Worm (Caenorhabditis elegans) whole organism, L1 larva: ENCODE data around the gene clec-118.
A peak's percentile ranks its signal among the peaks of the same experiment; 100 is the strongest.

Experiments
- C04F5.9 ChIP-seq: sonication (generic microtip); optimal IDR thresholded peaks from 2 replicates; lab custom pipeline; 2016; ENCODE audit warnings: missing genetic modification characterization, missing compliant biosample characterization
- C16A3.4 ChIP-seq: fragments of 150-350 bp; optimal IDR thresholded peaks from 2 replicates; lab custom pipeline; 2014; ENCODE audit warnings: missing biosample characterization, missing genetic modification characterization
- C34B4.2 ChIP-seq: sonication (generic microtip); optimal IDR thresholded peaks from 2 replicates; lab custom pipeline; 2017; ENCODE audit warnings: mild to moderate bottlenecking, missing genetic modification characterization, missing compliant biosample characterization
- F16B12.6 ChIP-seq: fragments of 150-350 bp; optimal IDR thresholded peaks from 2 replicates; lab custom pipeline; 2014; ENCODE audit warnings: missing biosample characterization, missing genetic modification characterization
- aly-2 ChIP-seq: fragments of 150-350 bp; optimal IDR thresholded peaks from 2 replicates; lab custom pipeline; 2014; ENCODE audit warnings: missing biosample characterization, missing genetic modification characterization
- ceh-63 ChIP-seq: fragments of 200-800 bp; sonication (Bioruptor generic); optimal IDR thresholded peaks from 2 replicates; lab custom pipeline; 2018; ENCODE audit warnings: mild to moderate bottlenecking, missing genetic modification characterization, missing compliant biosample characterization
- ceh-82 ChIP-seq, 3 experiments: fragments of 150-350 bp in 1 of 3; sonication (generic microtip) in 2 of 3; optimal IDR thresholded peaks; 2 replicates each; lab custom pipeline; 2014 to 2017; ENCODE audit warnings: missing biosample characterization in 3 of 3, missing genetic modification characterization in 3 of 3
- ceh-90 ChIP-seq: sonication (generic microtip); optimal IDR thresholded peaks from 2 replicates; lab custom pipeline; 2016; ENCODE audit warnings: missing genetic modification characterization, missing compliant biosample characterization
- ces-1 ChIP-seq: fragments of 150-350 bp; optimal IDR thresholded peaks from 2 replicates; lab custom pipeline; 2014; ENCODE audit warnings: missing biosample characterization, missing genetic modification reagents, missing genetic modification characterization
- dpl-1 ChIP-seq, 3 experiments: fragments of 150-350 bp in 2 of 3; sonication (generic microtip) in 1 of 3; optimal IDR thresholded peaks; 2 replicates each; lab custom pipeline; 2014 to 2017; ENCODE audit warnings: missing biosample characterization in 3 of 3, missing genetic modification characterization in 3 of 3, missing genetic modification reagents in 3 of 3
- dsc-1 ChIP-seq: sonication (generic microtip); optimal IDR thresholded peaks from 2 replicates; lab custom pipeline; 2016; ENCODE audit warnings: mild to moderate bottlenecking, missing genetic modification characterization, missing compliant biosample characterization
- efl-1 ChIP-seq, 4 experiments: fragments of 150-350 bp; optimal IDR thresholded peaks in 3 of 4; peaks in 1 of 4; 1 replicate in 1 of 4; 2 replicates in 3 of 4; lab custom pipeline; 2014; ENCODE audit warnings: missing biosample characterization in 2 of 4, missing genetic modification characterization in 2 of 4, missing genetic modification reagents in 2 of 4
- elt-2 ChIP-seq: sonication (generic microtip); optimal IDR thresholded peaks from 2 replicates; lab custom pipeline; 2016; ENCODE audit warnings: missing genetic modification characterization, mild to moderate bottlenecking, inconsistent platforms, missing compliant biosample characterization, missing genetic modification reagents
- elt-3 ChIP-seq, 6 experiments: fragments of 150-350 bp in 1 of 6; sonication (generic microtip); optimal IDR thresholded peaks; 2 replicates each; lab custom pipeline; 2017 to 2018; ENCODE audit warnings: missing biosample characterization in 6 of 6, missing genetic modification characterization in 6 of 6, inconsistent platforms in 1 of 6
- fkh-8 ChIP-seq: sonication (generic microtip); optimal IDR thresholded peaks from 2 replicates; lab custom pipeline; 2016; ENCODE audit warnings: mild to moderate bottlenecking, missing genetic modification characterization, missing compliant biosample characterization
- fos-1 ChIP-seq: fragments of 150-350 bp; optimal IDR thresholded peaks from 2 replicates; lab custom pipeline; 2014; ENCODE audit warnings: missing biosample characterization, missing genetic modification characterization
- grh-1 ChIP-seq: fragments of 200-800 bp; sonication (Bioruptor generic); IDR thresholded peaks from 2 replicates; pipeline ENCODE4 v1.3.6; 2022; ENCODE audit warnings: missing genetic modification reagents, missing genetic modification characterization, missing compliant biosample characterization
- hpl-2 ChIP-seq: fragments of 150-350 bp; optimal IDR thresholded peaks from 2 replicates; lab custom pipeline; 2014; ENCODE audit warnings: missing biosample characterization, missing genetic modification reagents, missing genetic modification characterization
- lin-35 ChIP-seq, 2 experiments: fragments of 150-350 bp; optimal IDR thresholded peaks; 2 replicates each; lab custom pipeline; 2014; ENCODE audit warnings: missing biosample characterization in 2 of 2, missing genetic modification characterization in 2 of 2, missing genetic modification reagents in 2 of 2
- lin-39 ChIP-seq: fragments of 150-350 bp; optimal IDR thresholded peaks from 2 replicates; lab custom pipeline; 2014; ENCODE audit warnings: missing biosample characterization, missing genetic modification reagents, missing genetic modification characterization
- lir-3 ChIP-seq: sonication (generic microtip); optimal IDR thresholded peaks from 2 replicates; lab custom pipeline; 2016; ENCODE audit warnings: mild to moderate bottlenecking, missing genetic modification characterization, moderate library complexity, missing compliant biosample characterization; ENCODE audit not compliant: poor library complexity
- mab-9 ChIP-seq: fragments of 200-800 bp; sonication (Bioruptor generic); IDR thresholded peaks from 2 replicates; pipeline ENCODE4 v1.3.6; 2022; ENCODE audit warnings: missing genetic modification reagents, missing genetic modification characterization, missing compliant biosample characterization
- mdl-1 ChIP-seq, 2 experiments: fragments of 150-350 bp; optimal IDR thresholded peaks; 2 replicates each; lab custom pipeline; 2014 to 2017; ENCODE audit warnings: missing biosample characterization in 2 of 2, missing genetic modification characterization in 2 of 2, inconsistent platforms in 1 of 2
- mef-2 ChIP-seq: fragments of 150-350 bp; optimal IDR thresholded peaks from 2 replicates; lab custom pipeline; 2014; ENCODE audit warnings: missing biosample characterization, missing genetic modification characterization
- mep-1 ChIP-seq: fragments of 150-350 bp; optimal IDR thresholded peaks from 2 replicates; lab custom pipeline; 2014; ENCODE audit warnings: missing biosample characterization, missing genetic modification characterization
- nhr-11 ChIP-seq: fragments of 150-350 bp; optimal IDR thresholded peaks from 2 replicates; lab custom pipeline; 2014; ENCODE audit warnings: missing biosample characterization, missing genetic modification characterization
- nhr-19 ChIP-seq: fragments of 200-800 bp; sonication (Bioruptor generic); conservative IDR thresholded peaks from 2 replicates; pipeline ENCODE4 v1.3.6; 2022; ENCODE audit warnings: missing genetic modification characterization, missing compliant biosample characterization
- nhr-47 ChIP-seq: sonication (generic microtip); optimal IDR thresholded peaks from 2 replicates; lab custom pipeline; 2016; ENCODE audit warnings: mild to moderate bottlenecking, missing genetic modification characterization, moderate library complexity, missing compliant biosample characterization
- nhr-76 ChIP-seq: sonication (generic microtip); optimal IDR thresholded peaks from 2 replicates; lab custom pipeline; 2017; ENCODE audit warnings: missing biosample characterization, missing genetic modification characterization
- nhr-85 ChIP-seq: sonication (generic microtip); peaks from one replicate; lab custom pipeline; 2016; ENCODE audit warnings: missing genetic modification characterization, inconsistent platforms, missing compliant biosample characterization
- pax-3 ChIP-seq: fragments of 200-800 bp; sonication (Bioruptor generic); optimal IDR thresholded peaks from 2 replicates; lab custom pipeline; 2018; ENCODE audit warnings: mild to moderate bottlenecking, missing genetic modification characterization, moderate library complexity, missing compliant biosample characterization
- pqm-1 ChIP-seq: sonication (generic microtip); optimal IDR thresholded peaks from 3 replicates; lab custom pipeline; 2017; ENCODE audit warnings: missing biosample characterization, missing genetic modification characterization
- rnt-1 ChIP-seq: sonication (generic microtip); optimal IDR thresholded peaks from 2 replicates; lab custom pipeline; 2016; ENCODE audit warnings: mild to moderate bottlenecking, missing genetic modification characterization, moderate library complexity, missing compliant biosample characterization
- snu-23 ChIP-seq: sonication (generic microtip); optimal IDR thresholded peaks from 2 replicates; lab custom pipeline; 2016; ENCODE audit warnings: missing genetic modification characterization, missing compliant biosample characterization
- sptf-1 ChIP-seq: fragments of 150-350 bp; optimal IDR thresholded peaks from 2 replicates; lab custom pipeline; 2014; ENCODE audit warnings: missing biosample characterization, missing genetic modification characterization
- unc-130 ChIP-seq: fragments of 150-350 bp; optimal IDR thresholded peaks from 2 replicates; lab custom pipeline; 2017; ENCODE audit warnings: missing biosample characterization, missing genetic modification characterization, inconsistent platforms
- unc-62 ChIP-seq: fragments of 150-350 bp; optimal IDR thresholded peaks from 2 replicates; lab custom pipeline; 2014; ENCODE audit warnings: missing biosample characterization, missing genetic modification reagents, missing genetic modification characterization
- unc-86 ChIP-seq: sonication (generic microtip); optimal IDR thresholded peaks from 2 replicates; lab custom pipeline; 2016; ENCODE audit warnings: missing genetic modification characterization, missing compliant biosample characterization
- vab-15 ChIP-seq: sonication (generic microtip); optimal IDR thresholded peaks from 2 replicates; lab custom pipeline; 2017; ENCODE audit warnings: missing genotype, mild to moderate bottlenecking, missing genetic modification characterization, missing compliant biosample characterization
- xbp-1 ChIP-seq: sonication (generic microtip); optimal IDR thresholded peaks from 2 replicates; lab custom pipeline; 2016; ENCODE audit warnings: missing genetic modification characterization, missing compliant biosample characterization
- zip-4 ChIP-seq: fragments of 200-800 bp; sonication (Bioruptor generic); optimal IDR thresholded peaks from 2 replicates; lab custom pipeline; 2018; ENCODE audit warnings: mild to moderate bottlenecking, missing genetic modification characterization, moderate library complexity, missing compliant biosample characterization
- ztf-11 ChIP-seq, 2 experiments: sonication (generic microtip); optimal IDR thresholded peaks; 2 replicates each; lab custom pipeline; 2016 to 2017; ENCODE audit warnings: missing genetic modification characterization in 2 of 2, missing biosample characterization in 1 of 2, missing compliant biosample characterization in 1 of 2

The clec-118 gene

ce11 chrII:587533-587932 is 24.7 kb downstream of the clec-118 start, which contains the start of gene fbxb-34:
fbxb-34 (plus strand) TSS chrII:587833.
- TF ChIP-seq lin-35 (GFP tag; optimal IDR thresholded peaks at IDR 0.05; lab: Kevin White, UChicago) (no peak), fkh-8 (tag; lab: Kevin White, UChicago) (no peak), ceh-90 (no peak), pax-3 (tag; lab: Kevin White, UChicago) (no peak), nhr-47 (tag; lab: Kevin White, UChicago) (no peak), sptf-1 (no peak)

- TF ChIP-seq nhr-19 (GFP tag; lab: Robert Waterston, UW) = no peak
- TF ChIP-seq unc-62 (GFP tag; lab: Kevin White, UChicago) = no peak
Measured at ce11 chrII:584321-584848, 27.9 kb downstream of the clec-118 start, which contains the start of the genes W08F4.12 and W08F4.13. W08F4.12 (minus strand) TSS chrII:584421. W08F4.13 (plus strand) TSS chrII:584798.

- TF ChIP-seq zip-4 (GFP tag; lab: Kevin White, UChicago) (no peak), elt-3 (tag; optimal IDR thresholded peaks at IDR 0.05; lab: Kevin White, UChicago) (no peak), C34B4.2 (tag; lab: Kevin White, UChicago) (no peak), elt-2 (tag; lab: Kevin White, UChicago) (no peak), hpl-2 (GFP tag; lab: Kevin White, UChicago) (no peak), mdl-1 (tag; optimal IDR thresholded peaks at IDR 0.05; lab: Kevin White, UChicago) (no peak), C16A3.4 (no peak), ztf-11 (tag; optimal IDR thresholded peaks at IDR 0.05; lab: Kevin White, UChicago) (no peak)
- TF ChIP-seq, all 84 proteins: peak for 0
Measured at ce11 chrII:582649-583048, 29.6 kb downstream of the clec-118 start, which contains the start of gene fbxb-14. fbxb-14 (minus strand) TSS chrII:582749.

- TF ChIP-seq dsc-1 (no peak), sptf-1 (no peak), grh-1 (GFP tag; lab: Robert Waterston, UW) (no peak), C34B4.2 (tag; lab: Kevin White, UChicago) (no peak), nhr-47 (tag; lab: Kevin White, UChicago) (no peak), xbp-1 (no peak), fos-1 (no peak), lin-39 (tag; lab: Kevin White, UChicago) (no peak), vab-15 (tag; lab: Kevin White, UChicago) (no peak), unc-130 (tag; lab: Kevin White, UChicago) (no peak), lir-3 (tag; lab: Kevin White, UChicago) (no peak), nhr-11 (no peak), mef-2 (tag; lab: Kevin White, UChicago) (no peak), mab-9 (GFP tag; lab: Robert Waterston, UW) (no peak), pqm-1 (tag; lab: Kevin White, UChicago) (no peak), nhr-19 (GFP tag; lab: Robert Waterston, UW) (no peak)
Measured at ce11 chrII:581983-582382, 30.3 kb downstream of the clec-118 start.

- TF ChIP-seq grh-1 (GFP tag; lab: Robert Waterston, UW) = no peak
- no peak for TF ChIP-seq mdl-1 (tag; optimal IDR thresholded peaks at IDR 0.05; lab: Kevin White, UChicago)
- TF ChIP-seq dpl-1 (GFP tag; optimal IDR thresholded peaks at IDR 0.05; lab: Kevin White, UChicago) = peak in 2 of 3 experiments; percentile 44 to 50
- no peak for TF ChIP-seq elt-2 (tag; lab: Kevin White, UChicago)
- no peak for TF ChIP-seq aly-2 (tag; lab: Kevin White, UChicago)
- no peak for TF ChIP-seq C04F5.9 (tag; lab: Kevin White, UChicago)
- no peak for TF ChIP-seq mef-2 (tag; lab: Kevin White, UChicago)
- peak; percentile 94 for TF ChIP-seq F16B12.6
- peak in 1 of 3 experiments; percentile 23 for TF ChIP-seq ceh-82 (tag; optimal IDR thresholded peaks at IDR 0.05; lab: Kevin White, UChicago)
- peak; percentile 17 for TF ChIP-seq nhr-85
- TF ChIP-seq ceh-63 (GFP tag; lab: Kevin White, UChicago) = no peak
- TF ChIP-seq sptf-1 = no peak
- no peak for TF ChIP-seq unc-86
- TF ChIP-seq fos-1 = peak; percentile 24
- TF ChIP-seq nhr-76 (tag; lab: Kevin White, UChicago) = no peak
- TF ChIP-seq rnt-1 = peak; percentile 46
- TF ChIP-seq dsc-1 = peak; percentile 12
- TF ChIP-seq lin-35 (GFP tag; optimal IDR thresholded peaks at IDR 0.05; lab: Kevin White, UChicago) = peak; percentile 39 to 48
- no peak for TF ChIP-seq hpl-2 (GFP tag; lab: Kevin White, UChicago)
- peak; percentile 48 to 67 for TF ChIP-seq efl-1 (optimal IDR thresholded peaks at IDR 0.05; lab: Kevin White, UChicago)
- TF ChIP-seq efl-1 (GFP tag; optimal IDR thresholded peaks at IDR 0.05 in 1 of 2; lab: Kevin White, UChicago) = peak; percentile 62 to 94
- TF ChIP-seq mep-1 = peak; percentile 7
- TF ChIP-seq ces-1 (GFP tag; lab: Kevin White, UChicago) = no peak
- peak; percentile 5 for TF ChIP-seq nhr-47 (tag; lab: Kevin White, UChicago)
- TF ChIP-seq snu-23 (GFP tag; lab: Kevin White, UChicago) = peak; percentile 21
Measured at ce11 chrII:580189-580643, 32.0 kb downstream of the clec-118 start, which contains the start of the genes cdc-37 and W08F4.3. cdc-37 (minus strand) TSS chrII:580593. W08F4.3 (plus strand) TSS chrII:580602.
